Worm (Caenorhabditis elegans) whole organism, early embryonic: ENCODE results near the gene C32D5.8.

Experiments
- ama-1 ChIP-seq: fragments of 150-350 bp; optimal IDR thresholded peaks from 2 replicates; lab custom pipeline; 2014
- ceh-13 ChIP-seq: fragments of 200-800 bp; sonication (Bioruptor generic); optimal IDR thresholded peaks from 2 replicates; lab custom pipeline; 2018; ENCODE audit warnings: mild to moderate bottlenecking, missing genetic modification characterization, missing compliant biosample characterization
- hmbx-1 ChIP-seq: sonication (generic microtip); optimal IDR thresholded peaks from 2 replicates; lab custom pipeline; 2016; ENCODE audit warnings: mild to moderate bottlenecking, missing genetic modification characterization, missing compliant biosample characterization
- hnd-1 ChIP-seq: sonication (generic microtip); optimal IDR thresholded peaks from 2 replicates; lab custom pipeline; 2016; ENCODE audit warnings: missing genetic modification characterization, missing compliant biosample characterization
- pes-1 ChIP-seq: fragments of 200-800 bp; sonication (Bioruptor generic); IDR thresholded peaks from 2 replicates; pipeline ENCODE4 v1.3.6; 2022; ENCODE audit warnings: missing genetic modification reagents, missing genetic modification characterization, missing compliant biosample characterization
- scrt-1 ChIP-seq: fragments of 200-800 bp; sonication (Bioruptor generic); IDR thresholded peaks from 2 replicates; pipeline ENCODE4 v1.3.6; 2022; ENCODE audit warnings: missing genetic modification characterization, missing compliant biosample characterization
- tbx-11 ChIP-seq: fragments of 200-800 bp; sonication (Bioruptor generic); IDR thresholded peaks from 2 replicates; pipeline ENCODE4 v1.3.6; 2022; ENCODE audit warnings: missing genetic modification characterization, missing compliant biosample characterization

DNA sequence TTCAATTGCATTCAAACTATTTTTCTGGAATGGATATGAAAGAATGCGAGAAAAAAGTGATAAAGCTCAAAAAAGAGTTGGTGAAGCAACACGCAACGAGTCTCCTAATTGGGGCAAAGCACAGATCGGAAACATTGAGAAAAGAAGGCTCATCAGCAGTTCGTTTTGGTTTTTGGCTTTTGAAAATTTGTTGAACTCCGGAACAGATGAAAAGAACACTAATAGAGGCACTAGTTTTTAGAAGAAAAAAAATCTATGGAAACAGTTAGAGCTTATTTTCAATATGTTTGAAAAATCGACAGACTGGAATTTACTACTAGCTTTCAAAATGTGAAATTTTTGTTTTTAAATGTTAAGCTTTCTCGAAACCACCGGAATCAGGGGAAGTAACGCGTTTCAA is 33.9 kb downstream of the C32D5.8 start:
- TF ChIP-seq scrt-1 (GFP tag; lab: Robert Waterston, UW) = no peak
- TF ChIP-seq tbx-11 (GFP tag; lab: Robert Waterston, UW) = no peak
- TF ChIP-seq hmbx-1 = no peak
- no peak for TF ChIP-seq pes-1 (GFP tag; lab: Robert Waterston, UW)
- TF ChIP-seq hnd-1 (tag; lab: Kevin White, UChicago) = no peak
- no peak for TF ChIP-seq ceh-13 (GFP tag; lab: Kevin White, UChicago)
- TF ChIP-seq ama-1 = no peak
